Worm (Caenorhabditis elegans) whole organism, midembryonic: ENCODE data around the gene R07B1.9.

ENCODE experiments used
- T22C8.4 ChIP-seq: fragments of 200-800 bp; sonication (Bioruptor generic); IDR thresholded peaks from 2 replicates; pipeline ENCODE4 v1.3.6; 2022; ENCODE audit warnings: missing genetic modification characterization, missing compliant biosample characterization
- cog-1 ChIP-seq: sonication (generic microtip); optimal IDR thresholded peaks from 2 replicates; lab custom pipeline; 2016; ENCODE audit warnings: missing genetic modification characterization, missing compliant biosample characterization
- flt-1 ChIP-seq: fragments of 200-800 bp; sonication (Bioruptor generic); IDR thresholded peaks from 2 replicates; pipeline ENCODE4 v1.3.6; 2022; ENCODE audit warnings: missing genetic modification characterization, missing compliant biosample characterization
- klf-2 ChIP-seq: fragments of 200-800 bp; sonication (Bioruptor generic); conservative IDR thresholded peaks from 2 replicates; pipeline ENCODE4 v1.3.6; 2022; ENCODE audit warnings: missing genetic modification reagents, missing genetic modification characterization, missing compliant biosample characterization
- med-1 ChIP-seq: sonication (generic microtip); optimal IDR thresholded peaks from 2 replicates; lab custom pipeline; 2017; ENCODE audit warnings: missing genetic modification characterization, mild to moderate bottlenecking, missing compliant biosample characterization, antibody characterized with exemption, missing genetic modification reagents; ENCODE audit not compliant: insufficient read depth
- ref-1 ChIP-seq: fragments of 200-800 bp; sonication (Bioruptor generic); conservative IDR thresholded peaks from 2 replicates; pipeline ENCODE4 v1.3.6; 2022; ENCODE audit warnings: missing genetic modification reagents, missing genetic modification characterization, missing compliant biosample characterization
- ztf-23 ChIP-seq: fragments of 200-800 bp; sonication (Bioruptor generic); IDR thresholded peaks from 2 replicates; pipeline ENCODE4 v1.3.6; 2022; ENCODE audit warnings: missing genetic modification reagents, missing genetic modification characterization, missing compliant biosample characterization
- ztf-29 ChIP-seq: fragments of 200-800 bp; sonication (Bioruptor generic); IDR thresholded peaks from 2 replicates; pipeline ENCODE4 v1.3.6; 2022; ENCODE audit warnings: missing genetic modification reagents, missing genetic modification characterization, missing compliant biosample characterization

DNA sequence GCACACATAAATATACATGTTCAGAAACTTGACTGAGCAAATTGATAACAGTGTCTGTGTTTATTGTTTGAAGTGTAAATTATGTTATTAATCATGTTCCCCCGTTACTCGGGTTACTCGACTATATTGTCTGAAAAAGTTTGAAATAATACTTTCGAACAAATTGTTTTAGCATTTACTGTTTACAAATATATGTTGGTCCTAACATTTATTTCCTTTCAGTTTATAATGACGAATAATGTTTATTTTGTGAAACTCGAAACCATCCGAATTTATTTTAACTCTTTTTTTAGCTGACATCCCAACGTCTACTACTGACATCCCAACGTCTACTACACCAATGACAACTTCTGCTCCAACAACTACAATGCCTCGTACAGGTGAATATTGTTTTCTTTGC lies 8.4 kb upstream of the R07B1.9 start, which contains the start of gene R07B1.7:
- TF ChIP-seq cog-1 (tag; lab: Kevin White, UChicago) = no peak
- TF ChIP-seq flt-1 (GFP tag; lab: Robert Waterston, UW) = no peak
- TF ChIP-seq ref-1 (GFP tag; lab: Robert Waterston, UW) = no peak
- TF ChIP-seq klf-2 = no peak
- TF ChIP-seq T22C8.4 (GFP tag; lab: Robert Waterston, UW) = no peak
- TF ChIP-seq ztf-23 (GFP tag; lab: Robert Waterston, UW) = no peak
- TF ChIP-seq med-1 = no peak
- TF ChIP-seq ztf-29 (GFP tag; lab: Robert Waterston, UW) = no peak
